Worm (Caenorhabditis elegans) whole organism, early embryonic: ENCODE results near the gene cdr-1.

Experiments used
- aly-1 ChIP-seq: sonication (generic microtip); optimal IDR thresholded peaks from 2 replicates; lab custom pipeline; 2016; ENCODE audit warnings: missing genetic modification characterization, missing compliant biosample characterization
- ama-1 ChIP-seq: fragments of 150-350 bp; optimal IDR thresholded peaks from 2 replicates; lab custom pipeline; 2014
- ceh-13 ChIP-seq: fragments of 200-800 bp; sonication (Bioruptor generic); optimal IDR thresholded peaks from 2 replicates; lab custom pipeline; 2018; ENCODE audit warnings: mild to moderate bottlenecking, missing genetic modification characterization, missing compliant biosample characterization
- flt-1 ChIP-seq: fragments of 200-800 bp; sonication (Bioruptor generic); IDR thresholded peaks from 2 replicates; pipeline ENCODE4 v1.3.6; 2022; ENCODE audit warnings: missing genetic modification characterization, missing compliant biosample characterization
- hmg-4 ChIP-seq: fragments of 200-800 bp; sonication (Bioruptor generic); optimal IDR thresholded peaks from 2 replicates; lab custom pipeline; 2018; ENCODE audit warnings: mild to moderate bottlenecking, missing genetic modification characterization, missing compliant biosample characterization
- scrt-1 ChIP-seq: fragments of 200-800 bp; sonication (Bioruptor generic); IDR thresholded peaks from 2 replicates; pipeline ENCODE4 v1.3.6; 2022; ENCODE audit warnings: missing genetic modification characterization, missing compliant biosample characterization
- sea-1 ChIP-seq: fragments of 200-800 bp; sonication (Bioruptor generic); conservative IDR thresholded peaks from 2 replicates; pipeline ENCODE4 v1.3.6; 2022; ENCODE audit warnings: missing genetic modification characterization, missing compliant biosample characterization
- tbx-11 ChIP-seq: fragments of 200-800 bp; sonication (Bioruptor generic); IDR thresholded peaks from 2 replicates; pipeline ENCODE4 v1.3.6; 2022; ENCODE audit warnings: missing genetic modification characterization, missing compliant biosample characterization

DNA sequence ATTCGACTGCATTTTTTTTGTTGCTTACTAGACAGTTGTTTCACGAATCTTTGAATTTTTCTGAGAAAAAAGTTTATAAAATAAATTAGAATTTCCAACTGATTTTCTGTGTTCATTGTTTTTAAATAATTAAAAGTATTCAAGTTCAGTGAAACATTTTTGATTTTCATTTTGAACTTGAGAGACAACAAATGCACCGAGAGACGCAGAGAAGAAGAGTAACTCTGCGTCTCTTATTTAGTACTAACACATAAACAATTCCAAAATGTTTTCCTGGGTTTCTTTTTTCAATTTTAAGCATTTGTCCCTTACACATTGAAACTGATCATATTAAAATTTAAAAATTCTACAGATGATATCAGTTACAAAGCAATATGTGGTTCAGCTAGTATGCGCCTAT is 38.3 kb downstream of the cdr-1 start:
- TF ChIP-seq ama-1 (lab: Kevin White, UChicago): no peak
- no peak for TF ChIP-seq ceh-13
- TF ChIP-seq hmg-4 (GFP tag; lab: Kevin White, UChicago): no peak
- TF ChIP-seq tbx-11: no peak
- no peak for TF ChIP-seq sea-1
- no peak for TF ChIP-seq flt-1 (GFP tag; lab: Robert Waterston, UW)
- no peak for TF ChIP-seq aly-1 (tag; lab: Kevin White, UChicago)
- no peak for TF ChIP-seq scrt-1 (GFP tag; lab: Robert Waterston, UW)
